Worm (Caenorhabditis elegans): Measurements from ENCODE around the gene C16A11.2.

Gene C16A11.2

ce11 chrII:4291799-4292198 lies 53.8 kb downstream of the C16A11.2 start:
- TF ChIP-seq ces-1 (GFP tag; optimal IDR thresholded peaks at IDR 0.05) (peak; percentile 16), fkh-10 (GFP tag; optimal IDR thresholded peaks at IDR 0.05) (peak; percentile 65), lin-14 (GFP tag; optimal IDR thresholded peaks at IDR 0.05) (peak; percentile 68), egl-27 (tag; optimal IDR thresholded peaks at IDR 0.05) (no peak), C04F5.9 (tag; optimal IDR thresholded peaks at IDR 0.05) (no peak)

DNA sequence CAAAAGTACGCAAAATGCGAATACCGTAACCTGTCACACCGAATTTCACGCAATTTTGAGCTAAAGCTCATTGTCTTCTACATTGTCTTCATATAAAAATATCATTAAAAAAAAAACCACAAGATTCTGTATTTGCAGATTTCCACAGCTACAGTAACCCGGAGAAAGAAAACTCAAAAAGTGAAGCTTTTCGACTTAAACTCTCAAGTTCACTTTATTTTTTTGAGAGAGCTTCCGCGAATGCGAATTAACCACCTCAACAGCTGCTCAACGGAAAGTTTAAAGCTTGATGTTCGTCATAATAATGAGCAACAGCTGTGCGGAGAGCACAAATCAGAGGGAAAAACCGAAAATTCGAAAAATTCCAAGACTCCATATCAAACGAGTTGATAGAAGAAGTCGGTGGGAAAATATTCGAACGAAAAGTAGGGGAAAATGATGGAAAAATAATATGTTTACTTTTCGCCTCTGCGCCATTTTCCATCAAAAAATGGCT lies 55.1 kb downstream of the C16A11.2 start:
- peak in 1 of 2 experiments; percentile 0 for TF ChIP-seq lsy-2 (tag; optimal IDR thresholded peaks at IDR 0.05)
- no peak for TF ChIP-seq aly-2 (tag; optimal IDR thresholded peaks at IDR 0.05)
- peak; percentile 18 for TF ChIP-seq lin-14 (GFP tag; optimal IDR thresholded peaks at IDR 0.05)
- TF ChIP-seq fos-1 (tag; optimal IDR thresholded peaks at IDR 0.05): no peak
- no peak for TF ChIP-seq efl-1 (optimal IDR thresholded peaks at IDR 0.05)
- TF ChIP-seq efl-1 (GFP tag; optimal IDR thresholded peaks at IDR 0.05 in 1 of 2): peak in 1 of 2 experiments; percentile 77
- TF ChIP-seq ceh-90 (tag; optimal IDR thresholded peaks at IDR 0.05): no peak
- TF ChIP-seq dpl-1 (GFP tag; optimal IDR thresholded peaks at IDR 0.05): no peak
- TF ChIP-seq hlh-4 (tag; optimal IDR thresholded peaks at IDR 0.05): no peak
- TF ChIP-seq C16A3.4 (tag; optimal IDR thresholded peaks at IDR 0.05): no peak

DNA sequence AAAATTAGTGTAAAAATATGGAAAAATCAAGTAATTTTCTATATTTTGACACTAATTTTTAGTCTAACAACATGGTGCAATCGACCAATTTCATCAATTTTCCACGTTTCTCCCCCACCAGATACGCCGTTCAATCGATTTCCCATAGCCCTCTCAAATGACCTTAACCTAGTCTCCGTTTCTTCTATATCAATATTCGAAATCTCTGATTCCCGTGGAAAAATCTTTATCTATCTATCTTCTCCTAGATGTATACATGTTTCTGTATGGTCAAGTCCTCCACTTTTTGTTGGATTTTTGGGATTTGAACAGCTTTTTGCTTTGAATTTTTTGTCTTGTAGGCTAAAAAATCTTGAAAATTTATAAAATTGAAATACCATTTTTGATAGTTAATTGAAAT lies 56.2 kb downstream of the C16A11.2 start:
- TF ChIP-seq unc-130 (tag; optimal IDR thresholded peaks at IDR 0.05): no peak
- TF ChIP-seq ceh-88 (GFP tag; IDR thresholded peaks at IDR 0.05): no peak
- no peak for TF ChIP-seq ztf-11 (tag; optimal IDR thresholded peaks at IDR 0.05)
- no peak for TF ChIP-seq mab-9 (GFP tag; IDR thresholded peaks at IDR 0.05)
- peak; percentile 20 for TF ChIP-seq lin-14 (GFP tag; optimal IDR thresholded peaks at IDR 0.05)
- TF ChIP-seq efl-1 (optimal IDR thresholded peaks at IDR 0.05): no peak
- peak in 1 of 2 experiments; percentile 80 for TF ChIP-seq efl-1 (GFP tag; optimal IDR thresholded peaks at IDR 0.05 in 1 of 2)
- TF ChIP-seq mef-2 (tag; optimal IDR thresholded peaks at IDR 0.05): no peak
- no peak for TF ChIP-seq egl-27 (tag; optimal IDR thresholded peaks at IDR 0.05)
- no peak for TF ChIP-seq C04F5.9 (tag; optimal IDR thresholded peaks at IDR 0.05)
- TF ChIP-seq sup-37 (GFP tag; optimal IDR thresholded peaks at IDR 0.05): no peak
- no peak for TF ChIP-seq zag-1 (tag; optimal IDR thresholded peaks at IDR 0.05)
- no peak for TF ChIP-seq ces-1 (GFP tag; optimal IDR thresholded peaks at IDR 0.05)
- TF ChIP-seq unc-86 (tag; optimal IDR thresholded peaks at IDR 0.05): no peak
- TF ChIP-seq lsy-2 (tag; optimal IDR thresholded peaks at IDR 0.05): no peak
- no peak for TF ChIP-seq swsn-7 (tag; optimal IDR thresholded peaks at IDR 0.05)
- no peak for TF ChIP-seq lin-35 (GFP tag; optimal IDR thresholded peaks at IDR 0.05)
- TF ChIP-seq nhr-11 (tag; optimal IDR thresholded peaks at IDR 0.05): no peak
- TF ChIP-seq isw-1 (GFP tag; IDR thresholded peaks at IDR 0.05): no peak
- TF ChIP-seq unc-98 (GFP tag; IDR thresholded peaks at IDR 0.05): no peak
- TF ChIP-seq nhr-84 (tag; optimal IDR thresholded peaks at IDR 0.05): no peak
- no peak for TF ChIP-seq xbp-1 (tag; optimal IDR thresholded peaks at IDR 0.05)
- peak; percentile 24 for TF ChIP-seq blmp-1 (tag; optimal IDR thresholded peaks at IDR 0.05)
- TF ChIP-seq ztf-4 (tag; optimal IDR thresholded peaks at IDR 0.05): no peak
- no peak for TF ChIP-seq pax-3 (tag; optimal IDR thresholded peaks at IDR 0.05)
- no peak for TF ChIP-seq hlh-17 (GFP tag; optimal IDR thresholded peaks at IDR 0.05; ENCODE audit: borderline replicate concordance)
- no peak for TF ChIP-seq ama-1 (optimal IDR thresholded peaks at IDR 0.05)

All from whole organism, L1 larva.